Worm (Caenorhabditis elegans): ENCODE results near the gene srbc-44.

ce11 chrV:12754839-12755238 lies 33.5 kb downstream of the srbc-44 start, which contains the start of gene gpa-13:
- TF ChIP-seq cog-1 (tag; optimal IDR thresholded peaks at IDR 0.05) (no peak), ztf-29 (GFP tag; IDR thresholded peaks at IDR 0.05) (no peak), flt-1 (GFP tag; IDR thresholded peaks at IDR 0.05) (no peak), ref-1 (GFP tag; conservative IDR thresholded peaks at IDR 0.05) (no peak), ztf-23 (GFP tag; IDR thresholded peaks at IDR 0.05) (no peak), klf-2 (GFP tag; conservative IDR thresholded peaks at IDR 0.05) (no peak)
